Worm (Caenorhabditis elegans): ENCODE results near the gene wdr-20.
A peak's percentile ranks its signal among the peaks of the same experiment; 100 is the strongest.

wdr-20 gene

DNA sequence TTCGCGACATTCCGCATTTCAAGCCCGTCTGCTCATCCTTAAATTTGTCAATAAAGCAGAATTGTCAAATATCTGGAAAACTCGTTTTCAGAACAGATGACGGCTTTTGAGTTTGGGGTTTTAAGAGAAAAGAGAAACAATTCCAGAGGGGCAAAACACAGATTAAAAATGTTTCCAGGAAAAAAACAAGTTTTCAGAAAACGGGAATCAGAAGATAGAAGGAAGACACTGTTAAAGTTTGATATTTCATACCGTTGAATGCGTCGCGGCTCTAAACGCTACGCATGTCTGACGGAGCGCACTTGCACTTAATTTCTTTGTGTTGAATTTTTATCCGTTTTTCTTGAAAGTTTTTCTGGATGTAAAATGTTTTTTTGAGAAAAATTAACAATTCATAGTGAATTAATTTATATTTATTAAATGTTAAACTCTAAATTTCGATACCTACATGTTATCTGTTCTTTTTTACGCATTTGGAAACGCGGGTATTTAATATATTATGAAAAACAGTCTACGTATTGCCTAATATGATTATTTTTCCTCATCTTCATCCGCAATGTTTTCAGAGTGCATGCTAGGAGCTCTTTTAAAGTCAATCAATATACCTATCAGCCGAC, at the start of gene wdr-20, which contains the start of the genes C08B6.18 and C08B6.8:
wdr-20 (minus strand) TSS at position 82 of the 617 bp plus-strand sequence.
C08B6.18 (minus strand) TSS at position 51 of the 617 bp plus-strand sequence.
C08B6.8 (plus strand) TSS at position 567 of the 617 bp plus-strand sequence.
- TF ChIP-seq dmd-4 (tag; optimal IDR thresholded peaks at IDR 0.05; ENCODE audit: borderline replicate concordance) (no peak), pqm-1 (tag; optimal IDR thresholded peaks at IDR 0.05) (no peak), pag-3 (tag; optimal IDR thresholded peaks at IDR 0.05; ENCODE audit: borderline replicate concordance) (no peak), ceh-18 (tag; optimal IDR thresholded peaks at IDR 0.05) (no peak), unc-42 (tag; optimal IDR thresholded peaks at IDR 0.05) (peak; percentile 4), C08G9.2 (tag; optimal IDR thresholded peaks at IDR 0.05) (no peak)

DNA sequence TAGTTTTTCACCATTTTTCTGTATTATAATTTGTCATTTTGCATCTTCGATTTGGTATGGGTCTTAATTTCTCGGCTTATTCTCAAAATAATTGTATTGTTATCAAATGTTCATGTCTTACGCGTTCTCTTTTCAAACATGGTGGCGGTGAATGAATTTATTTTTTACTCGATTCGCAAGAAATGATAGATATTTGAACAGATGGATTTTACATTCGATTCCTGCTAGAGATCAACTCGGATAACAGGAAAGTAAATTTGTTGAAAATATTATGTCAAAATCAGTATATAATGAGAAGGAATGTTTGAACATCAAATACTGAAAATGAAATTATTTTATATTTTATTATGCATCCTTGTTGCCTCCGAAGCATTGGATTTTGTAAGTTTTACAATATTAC, 49.0 kb upstream of the wdr-20 start, which contains the start of gene ZK856.4:
ZK856.4 (plus strand) TSS at position 301 of the 400 bp plus-strand sequence.
- TF ChIP-seq pqm-1 (tag; optimal IDR thresholded peaks at IDR 0.05) (no peak), dmd-4 (tag; optimal IDR thresholded peaks at IDR 0.05; ENCODE audit: borderline replicate concordance) (no peak), C38D4.7 (GFP tag; optimal IDR thresholded peaks at IDR 0.05) (no peak)

DNA sequence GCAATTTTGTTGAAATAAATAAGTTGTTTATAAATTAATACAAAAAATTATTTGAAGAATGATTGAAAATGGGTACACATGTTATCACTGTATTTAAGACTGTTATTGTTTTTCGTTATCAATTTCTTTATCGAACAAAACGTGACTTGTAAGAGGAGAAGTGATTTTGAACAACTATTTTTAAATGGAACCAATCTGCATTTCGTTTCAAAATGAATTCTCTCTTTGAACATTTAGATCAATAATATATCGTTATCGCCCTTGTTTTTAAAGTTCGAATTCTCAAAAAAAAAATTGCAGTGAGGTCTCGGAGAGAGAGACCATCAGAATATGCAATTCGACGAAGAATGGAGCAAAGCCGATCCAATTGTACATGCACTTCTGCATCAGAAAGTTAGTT, 45.3 kb upstream of the wdr-20 start, which contains the start of gene cul-5:
cul-5 (plus strand) TSS at position 301 of the 400 bp plus-strand sequence.
- TF ChIP-seq elt-2 (tag; optimal IDR thresholded peaks at IDR 0.05) (peak; percentile 11), unc-86 (tag; optimal IDR thresholded peaks at IDR 0.05) (no peak)

DNA sequence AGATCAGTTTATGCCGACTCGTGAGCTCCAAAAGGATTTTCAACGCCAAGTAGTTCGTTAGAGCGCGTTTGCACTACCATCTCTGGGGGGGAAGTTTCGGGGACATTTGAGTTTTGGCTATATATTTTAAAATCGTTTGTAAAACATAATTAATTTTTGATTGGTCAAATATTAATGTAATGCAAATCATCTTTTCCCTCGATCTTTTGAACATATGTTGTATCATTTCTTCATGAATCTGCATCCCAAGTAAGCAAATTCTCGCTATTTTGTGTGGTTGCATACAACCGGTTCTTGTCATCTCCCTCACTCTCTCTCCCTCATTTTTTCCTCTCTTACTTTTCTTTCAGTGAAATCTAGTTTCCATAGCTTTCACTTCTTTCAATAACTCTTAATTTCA, 44.2 kb upstream of the wdr-20 start:
- no peak for TF ChIP-seq syd-9 (tag; optimal IDR thresholded peaks at IDR 0.05)
- peak; percentile 49 for TF ChIP-seq ahr-1 (tag; optimal IDR thresholded peaks at IDR 0.05)
- peak; percentile 73 for TF ChIP-seq ets-4 (tag; optimal IDR thresholded peaks at IDR 0.05)
- no peak for TF ChIP-seq pat-9 (tag; optimal IDR thresholded peaks at IDR 0.05)
- no peak for TF ChIP-seq nhr-11 (tag; optimal IDR thresholded peaks at IDR 0.05)
- peak; percentile 31 for TF ChIP-seq nfya-1 (tag; optimal IDR thresholded peaks at IDR 0.05)
- TF ChIP-seq ceh-2 (tag; optimal IDR thresholded peaks at IDR 0.05): peak; percentile 63
- peak; percentile 52 for TF ChIP-seq zip-5 (tag; optimal IDR thresholded peaks at IDR 0.05)
- no peak for TF ChIP-seq fkh-10 (GFP tag; optimal IDR thresholded peaks at IDR 0.05)
- TF ChIP-seq ceh-14 (tag; optimal IDR thresholded peaks at IDR 0.05): peak; percentile 79
- peak; percentile 75 for TF ChIP-seq tbx-2 (tag; optimal IDR thresholded peaks at IDR 0.05)
- TF ChIP-seq ceh-31 (tag; optimal IDR thresholded peaks at IDR 0.05): peak; percentile 94
- no peak for TF ChIP-seq pqm-1 (tag; optimal IDR thresholded peaks at IDR 0.05)
- TF ChIP-seq ceh-34 (tag; optimal IDR thresholded peaks at IDR 0.05): peak; percentile 67
- TF ChIP-seq ztf-16 (tag; optimal IDR thresholded peaks at IDR 0.05): no peak
- TF ChIP-seq rnt-1 (tag; optimal IDR thresholded peaks at IDR 0.05): peak; percentile 22
- TF ChIP-seq hlh-8 (tag; optimal IDR thresholded peaks at IDR 0.05): peak; percentile 52
- TF ChIP-seq unc-42 (tag; optimal IDR thresholded peaks at IDR 0.05): peak; percentile 19
- TF ChIP-seq fax-1 (tag; optimal IDR thresholded peaks at IDR 0.05): peak; percentile 39
- TF ChIP-seq hlh-30 (tag; optimal IDR thresholded peaks at IDR 0.05; ENCODE audit: insufficient read depth): no peak
- TF ChIP-seq ceh-48 (tag; optimal IDR thresholded peaks at IDR 0.05): peak; percentile 37
- TF ChIP-seq ceh-18 (tag; optimal IDR thresholded peaks at IDR 0.05): peak; percentile 54
- no peak for TF ChIP-seq ceh-19 (GFP tag; optimal IDR thresholded peaks at IDR 0.05)
- TF ChIP-seq nhr-232 (tag; optimal IDR thresholded peaks at IDR 0.05): no peak
- TF ChIP-seq ceh-9 (tag; optimal IDR thresholded peaks at IDR 0.05): no peak
- no peak for TF ChIP-seq madf-2 (tag; optimal IDR thresholded peaks at IDR 0.05)
- TF ChIP-seq unc-3 (GFP tag; conservative IDR thresholded peaks at IDR 0.05): no peak
- no peak for TF ChIP-seq unc-3 (tag; optimal IDR thresholded peaks at IDR 0.05)
- peak; percentile 85 for TF ChIP-seq ref-2 (tag; optimal IDR thresholded peaks at IDR 0.05)
- peak; percentile 54 for TF ChIP-seq elt-2 (tag; optimal IDR thresholded peaks at IDR 0.05)
- TF ChIP-seq C08G9.2 (tag; optimal IDR thresholded peaks at IDR 0.05): peak; percentile 77
- TF ChIP-seq sdc-2 (tag; optimal IDR thresholded peaks at IDR 0.05): peak; percentile 23
- TF ChIP-seq ceh-22 (tag; optimal IDR thresholded peaks at IDR 0.05): no peak
- TF ChIP-seq tbx-7 (tag; optimal IDR thresholded peaks at IDR 0.05): peak; percentile 71
- TF ChIP-seq F13H6.1 (tag; optimal IDR thresholded peaks at IDR 0.05): peak; percentile 67
